Fruit fly (Drosophila melanogaster) whole organism, prepupa: Measurements from ENCODE around the gene Gr64e.

Experiments used
- Blimp-1 ChIP-seq: fragments of 200-800 bp; sonication (Bioruptor generic); optimal IDR thresholded peaks from 3 replicates; lab custom pipeline; 2017; ENCODE audit warnings: missing biosample characterization, missing genetic modification characterization, mild to moderate bottlenecking, moderate library complexity, missing genetic modification reagents
- CG10631 ChIP-seq: fragments of 200-800 bp; sonication (Bioruptor generic); optimal IDR thresholded peaks from 2 replicates; lab custom pipeline; 2016; ENCODE audit warnings: missing biosample characterization, missing genetic modification characterization
- CG10669 ChIP-seq: fragments of 200-800 bp; sonication (Bioruptor generic); optimal IDR thresholded peaks from 3 replicates; lab custom pipeline; 2018; ENCODE audit warnings: missing biosample characterization, mild to moderate bottlenecking, missing genetic modification characterization, moderate library complexity
- CG11902 ChIP-seq: fragments of 200-800 bp; sonication (Bioruptor generic); optimal IDR thresholded peaks from 3 replicates; lab custom pipeline; 2016; ENCODE audit warnings: missing biosample characterization, missing genetic modification characterization
- CG3032 ChIP-seq: fragments of 200-800 bp; optimal IDR thresholded peaks from 2 replicates; lab custom pipeline; 2019; ENCODE audit warnings: missing biosample characterization, mild to moderate bottlenecking, missing genetic modification characterization, moderate library complexity
- CG31627 ChIP-seq: fragments of 200-800 bp; sonication (Bioruptor generic); optimal IDR thresholded peaks from 3 replicates; lab custom pipeline; 2016; ENCODE audit warnings: missing biosample characterization, missing genetic modification characterization
- CG34406 ChIP-seq: fragments of 200-800 bp; sonication (Bioruptor generic); optimal IDR thresholded peaks from 3 replicates; lab custom pipeline; 2016; ENCODE audit warnings: missing biosample characterization, missing genetic modification characterization
- CG4318 ChIP-seq: fragments of 200-800 bp; sonication (Bioruptor generic); optimal IDR thresholded peaks from 3 replicates; lab custom pipeline; 2017; ENCODE audit warnings: missing biosample characterization, mild to moderate bottlenecking, missing genetic modification characterization
- CG6276 ChIP-seq: fragments of 200-800 bp; sonication (Bioruptor generic); optimal IDR thresholded peaks from 2 replicates; lab custom pipeline; 2017; ENCODE audit warnings: missing biosample characterization, mild to moderate bottlenecking, missing genetic modification characterization
- CG6792 ChIP-seq: fragments of 200-800 bp; sonication (Bioruptor generic); optimal IDR thresholded peaks from 3 replicates; lab custom pipeline; 2016; ENCODE audit warnings: missing biosample characterization, missing genetic modification characterization
- CG6808 ChIP-seq: fragments of 200-800 bp; sonication (Bioruptor generic); optimal IDR thresholded peaks from 3 replicates; lab custom pipeline; 2017; ENCODE audit warnings: missing biosample characterization, missing genetic modification characterization, mild to moderate bottlenecking, moderate library complexity, missing genetic modification reagents
- CG8632 ChIP-seq: fragments of 200-800 bp; sonication (Bioruptor generic); optimal IDR thresholded peaks from 3 replicates; lab custom pipeline; 2016; ENCODE audit warnings: missing biosample characterization, missing genetic modification characterization
- CG9139 ChIP-seq: fragments of 200-800 bp; sonication (Bioruptor generic); optimal IDR thresholded peaks from 3 replicates; lab custom pipeline; 2017; ENCODE audit warnings: missing biosample characterization, mild to moderate bottlenecking, missing genetic modification characterization
- Eip78C ChIP-seq: fragments of 200-800 bp; sonication (Bioruptor generic); peaks from one replicate; lab custom pipeline; 2016; ENCODE audit warnings: missing biosample characterization, missing genetic modification characterization
- Eip93F ChIP-seq: fragments of 200-800 bp; sonication (Bioruptor generic); optimal IDR thresholded peaks from 2 replicates; lab custom pipeline; 2016; ENCODE audit warnings: missing biosample characterization, mild to moderate bottlenecking, missing genetic modification characterization
- Ets21C ChIP-seq: fragments of 200-800 bp; sonication (Bioruptor generic); optimal IDR thresholded peaks from 3 replicates; lab custom pipeline; 2016; ENCODE audit warnings: missing biosample characterization, missing genetic modification characterization
- Gug ChIP-seq: fragments of 200-800 bp; sonication (Bioruptor generic); IDR thresholded peaks from 2 replicates; pipeline ENCODE4 v1.3.6; 2022; ENCODE audit warnings: missing biosample characterization, missing genetic modification characterization
- Lpt ChIP-seq: fragments of 200-800 bp; sonication (Bioruptor generic); optimal IDR thresholded peaks from 3 replicates; lab custom pipeline; 2016; ENCODE audit warnings: missing biosample characterization, missing genetic modification characterization
- Met ChIP-seq: fragments of 200-800 bp; sonication (Bioruptor generic); optimal IDR thresholded peaks from 3 replicates; lab custom pipeline; 2016; ENCODE audit warnings: missing biosample characterization, missing genetic modification characterization
- OdsH ChIP-seq: fragments of 200-800 bp; sonication (Bioruptor generic); optimal IDR thresholded peaks from 3 replicates; lab custom pipeline; 2016; ENCODE audit warnings: missing biosample characterization, missing genetic modification characterization
- Smox ChIP-seq: fragments of 200-800 bp; sonication (Bioruptor generic); optimal IDR thresholded peaks from 3 replicates; lab custom pipeline; 2016; ENCODE audit warnings: missing biosample characterization, missing genetic modification characterization
- Sox102F ChIP-seq: fragments of 200-800 bp; sonication (Bioruptor generic); optimal IDR thresholded peaks from 2 replicates; lab custom pipeline; 2016; ENCODE audit warnings: missing biosample characterization, mild to moderate bottlenecking, missing genetic modification characterization
- Sox14 ChIP-seq: fragments of 200-800 bp; sonication (Bioruptor generic); optimal IDR thresholded peaks from 3 replicates; lab custom pipeline; 2016; ENCODE audit warnings: missing biosample characterization, missing genetic modification characterization
- Sox15 ChIP-seq: fragments of 200-800 bp; sonication (Bioruptor generic); optimal IDR thresholded peaks from 3 replicates; lab custom pipeline; 2016; ENCODE audit warnings: missing biosample characterization, missing genetic modification characterization
- achi ChIP-seq: fragments of 200-800 bp; sonication (Bioruptor generic); optimal IDR thresholded peaks from 3 replicates; lab custom pipeline; 2016; ENCODE audit warnings: missing biosample characterization, missing genetic modification characterization
- acj6 ChIP-seq: fragments of 200-800 bp; sonication (Bioruptor generic); optimal IDR thresholded peaks from 3 replicates; lab custom pipeline; 2016; ENCODE audit warnings: missing biosample characterization, missing genetic modification characterization
- cyc ChIP-seq: fragments of 200-800 bp; sonication (Bioruptor generic); optimal IDR thresholded peaks from 3 replicates; lab custom pipeline; 2016; ENCODE audit warnings: missing biosample characterization, missing genetic modification characterization
- dac ChIP-seq: fragments of 200-800 bp; sonication (Bioruptor generic); optimal IDR thresholded peaks from 2 replicates; lab custom pipeline; 2017; ENCODE audit warnings: missing biosample characterization, mild to moderate bottlenecking, missing genetic modification characterization
- dsx ChIP-seq: fragments of 200-800 bp; optimal IDR thresholded peaks from 3 replicates; lab custom pipeline; 2019; ENCODE audit warnings: missing biosample characterization, mild to moderate bottlenecking, missing genetic modification characterization, moderate library complexity; ENCODE audit not compliant: poor library complexity, severe bottlenecking
- eg ChIP-seq: fragments of 200-800 bp; sonication (Bioruptor generic); IDR thresholded peaks from 3 replicates; pipeline ENCODE4 v1.3.6; 2022; ENCODE audit warnings: missing biosample characterization, missing genetic modification characterization
- esn ChIP-seq: fragments of 200-800 bp; sonication (Bioruptor generic); optimal IDR thresholded peaks from 2 replicates; lab custom pipeline; 2016; ENCODE audit warnings: missing biosample characterization, mild to moderate bottlenecking, missing genetic modification characterization, moderate library complexity
- fd59A ChIP-seq: fragments of 200-800 bp; sonication (Bioruptor generic); optimal IDR thresholded peaks from 2 replicates; lab custom pipeline; 2017; ENCODE audit warnings: missing biosample characterization, mild to moderate bottlenecking, missing genetic modification characterization, missing genetic modification reagents
- net ChIP-seq: fragments of 200-800 bp; sonication (Bioruptor generic); optimal IDR thresholded peaks from 3 replicates; lab custom pipeline; 2016; ENCODE audit warnings: missing biosample characterization, missing genetic modification characterization
- pdm3 ChIP-seq: fragments of 200-800 bp; sonication (Bioruptor generic); optimal IDR thresholded peaks from 3 replicates; lab custom pipeline; 2016; ENCODE audit warnings: missing biosample characterization, missing genetic modification characterization
- salr ChIP-seq, 2 experiments: fragments of 200-800 bp; sonication (Bioruptor generic); optimal IDR thresholded peaks; 3 replicates each; lab custom pipeline; 2016 to 2018; ENCODE audit warnings: missing biosample characterization in 2 of 2, missing genetic modification characterization in 2 of 2, mild to moderate bottlenecking in 1 of 2
- spab ChIP-seq: fragments of 200-800 bp; sonication (Bioruptor generic); optimal IDR thresholded peaks from 2 replicates; lab custom pipeline; 2017; ENCODE audit warnings: missing biosample characterization, mild to moderate bottlenecking, missing genetic modification characterization, missing genetic modification reagents
- ss ChIP-seq, 2 experiments: fragments of 200-800 bp; sonication (Bioruptor generic); optimal IDR thresholded peaks; 2 replicates in 1 of 2; 3 replicates in 1 of 2; lab custom pipeline; 2017 to 2018; ENCODE audit warnings: mild to moderate bottlenecking in 2 of 2, missing biosample characterization in 2 of 2, missing genetic modification characterization in 2 of 2, moderate library complexity in 1 of 2
- vri ChIP-seq: fragments of 200-800 bp; sonication (Bioruptor generic); optimal IDR thresholded peaks from 3 replicates; lab custom pipeline; 2016; ENCODE audit warnings: missing biosample characterization, mild to moderate bottlenecking, missing genetic modification characterization

The Gr64e gene

DNA sequence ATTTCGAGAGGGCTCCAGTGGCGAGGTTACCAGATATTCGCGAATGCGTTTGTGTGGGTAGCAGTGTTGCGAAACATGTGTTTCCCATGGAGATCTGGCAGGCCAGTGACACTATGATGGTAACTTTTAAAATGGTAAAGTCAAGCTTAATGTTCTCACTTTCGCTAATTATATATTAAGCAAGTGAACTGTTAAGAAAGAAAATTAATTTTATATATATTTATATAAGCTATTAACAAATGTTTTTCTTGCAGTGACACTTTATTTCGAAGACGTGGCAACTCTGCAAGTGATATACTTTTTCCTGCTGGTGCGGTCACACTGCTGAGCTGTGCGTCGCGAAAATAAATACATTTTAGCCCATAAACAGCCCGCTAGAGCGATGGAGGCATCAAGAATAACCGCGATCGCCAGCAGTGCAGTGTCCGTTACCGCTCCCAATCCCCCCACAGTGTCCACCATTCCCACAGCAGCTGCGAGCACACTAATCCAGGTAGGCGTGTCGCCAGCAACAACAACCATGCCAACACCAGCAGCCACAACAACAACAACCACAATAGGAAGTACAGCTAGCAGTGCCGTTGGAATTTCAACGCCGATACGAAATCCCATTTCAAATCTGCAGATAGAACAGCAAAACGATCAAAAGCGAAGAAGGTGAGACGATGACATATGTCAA, 8.4 kb downstream of the Gr64e start, which contains the start of the genes CG11593 and Rcd5 (continued):
- no peak for TF ChIP-seq ss (GFP tag; optimal IDR thresholded peaks at IDR 0.05; lab: Kevin White, UChicago)
- peak; percentile 24 for TF ChIP-seq CG8632 (GFP tag; lab: Kevin White, UChicago)
- TF ChIP-seq CG11902 = peak; percentile 71
- TF ChIP-seq achi (GFP tag; lab: Kevin White, UChicago) = peak; percentile 70
- no peak for TF ChIP-seq Sox102F (GFP tag; lab: Kevin White, UChicago)
- TF ChIP-seq Lpt = peak; percentile 48
- TF ChIP-seq CG4318 = peak; percentile 41
- no peak for TF ChIP-seq vri (GFP tag; lab: Kevin White, UChicago)
- TF ChIP-seq Gug (GFP tag; lab: Robert Waterston, UW) = peak; percentile 72
- peak; percentile 55 for TF ChIP-seq CG31627 (GFP tag; lab: Kevin White, UChicago)
- peak; percentile 69 for TF ChIP-seq acj6 (GFP tag; lab: Kevin White, UChicago)
- peak; percentile 21 for TF ChIP-seq Sox15 (GFP tag; lab: Kevin White, UChicago)
- TF ChIP-seq CG9139 (GFP tag; lab: Kevin White, UChicago) = no peak
- peak; percentile 80 for TF ChIP-seq CG10631 (GFP tag; lab: Kevin White, UChicago)
- TF ChIP-seq OdsH (GFP tag; lab: Kevin White, UChicago) = no peak

DNA sequence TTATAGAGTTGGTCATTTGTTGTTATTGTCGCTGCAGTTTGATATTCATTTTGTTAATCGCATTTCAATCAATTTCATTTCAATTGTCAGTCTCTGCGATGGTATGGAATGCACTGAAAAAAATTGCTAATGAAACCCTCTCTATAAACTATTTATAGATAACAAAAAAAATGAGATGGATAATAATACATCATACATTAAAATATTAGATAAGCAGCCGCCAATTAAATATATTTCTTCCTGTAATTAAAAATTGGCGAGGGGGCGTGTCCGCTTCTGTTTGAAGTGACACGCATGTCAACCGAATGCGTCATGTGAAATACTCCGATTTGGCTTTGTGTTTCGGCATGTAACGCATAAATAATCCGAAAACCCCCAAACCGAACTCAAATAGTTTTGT, 12.6 kb downstream of the Gr64e start:
- no peak for TF ChIP-seq achi (GFP tag; lab: Kevin White, UChicago)
- 0 out of 3 replicates have a peak, but pooled peaks have one; percentile 14 for TF ChIP-seq eg

DNA sequence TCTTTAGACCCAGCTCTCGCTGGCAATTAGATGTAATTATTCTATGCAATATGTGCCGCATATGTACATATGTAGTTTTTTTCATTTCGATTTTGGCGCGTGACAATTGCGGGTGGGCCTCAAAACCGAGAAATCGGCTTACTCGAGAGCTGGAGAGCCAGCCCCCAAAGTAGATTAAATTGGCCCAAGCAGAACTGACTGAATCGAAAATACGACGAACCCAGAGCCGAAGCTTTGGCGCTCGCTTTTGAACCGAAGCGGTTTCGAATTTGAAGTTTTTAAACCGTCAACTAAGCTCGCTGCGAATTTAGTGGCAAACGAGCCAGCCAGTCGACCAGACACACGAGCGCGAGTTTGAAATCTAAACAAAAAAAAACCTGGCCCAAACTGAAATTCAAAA, 14.3 kb downstream of the Gr64e start, which contains the start of gene CG1136:
TSS of gene CG1136 (plus strand) at position 308 of the 400 bp plus-strand sequence.
- TF ChIP-seq CG8632 (GFP tag; lab: Kevin White, UChicago) = no peak
- no peak for TF ChIP-seq CG31627 (GFP tag; lab: Kevin White, UChicago)
- TF ChIP-seq Blimp-1 = no peak
- TF ChIP-seq eg = 0 out of 3 replicates have a peak, but pooled peaks have one; percentile 11
- TF ChIP-seq dsx = no peak
- no peak for TF ChIP-seq Smox (GFP tag; lab: Kevin White, UChicago)

DNA sequence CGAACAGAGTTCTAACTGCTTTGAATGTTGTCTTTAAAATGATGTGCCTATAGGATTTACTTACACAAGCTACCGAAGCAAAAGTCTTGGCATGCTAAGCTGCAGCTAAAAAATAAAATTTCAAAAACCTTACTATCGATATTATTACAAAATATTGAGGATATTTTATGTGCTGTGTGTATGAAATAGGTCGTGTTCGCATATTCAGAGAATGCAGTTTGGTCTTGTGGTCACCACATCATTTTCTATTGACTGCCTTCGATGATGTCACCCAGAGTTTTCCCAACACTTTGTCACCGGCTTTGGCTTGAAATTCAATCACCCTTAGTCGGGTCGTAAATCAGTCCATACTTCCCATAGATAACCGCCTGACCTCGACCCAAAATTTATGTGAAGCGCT, 15.7 kb downstream of the Gr64e start, which contains the start of gene Dpy-30L2:
TSS of gene Dpy-30L2 (minus strand) at position 101 of the 400 bp plus-strand sequence.
- no peak for TF ChIP-seq CG9139 (GFP tag; lab: Kevin White, UChicago)
- no peak for TF ChIP-seq CG4318
- TF ChIP-seq CG10669 = no peak
- TF ChIP-seq, all 60 proteins: peak for 0

DNA sequence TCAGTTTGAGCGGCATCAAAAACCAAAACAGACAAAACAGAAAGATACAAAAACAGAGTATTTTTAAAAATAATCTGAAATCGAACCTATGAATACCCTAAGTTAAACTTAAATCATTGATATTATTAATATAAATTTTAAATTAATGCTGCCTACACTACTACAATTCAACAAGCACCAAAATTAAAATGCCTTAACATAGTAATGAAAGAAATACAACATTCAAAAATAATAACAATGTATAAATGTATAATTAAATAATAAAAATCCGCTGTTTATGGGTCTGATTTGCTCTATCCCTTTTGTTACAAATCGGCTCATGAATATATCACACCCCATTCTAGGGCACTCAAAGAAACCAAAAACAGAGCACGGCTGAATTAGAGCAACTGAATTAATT, 17.1 kb downstream of the Gr64e start:
- no peak for TF ChIP-seq salr (GFP tag; optimal IDR thresholded peaks at IDR 0.05; lab: Kevin White, UChicago)
- no peak for TF ChIP-seq cyc (GFP tag; lab: Kevin White, UChicago)
- TF ChIP-seq CG3032 = no peak
- TF ChIP-seq Eip78C (GFP tag; lab: Kevin White, UChicago) = peak; percentile 30
- TF ChIP-seq, all 60 proteins: peak for 1

DNA sequence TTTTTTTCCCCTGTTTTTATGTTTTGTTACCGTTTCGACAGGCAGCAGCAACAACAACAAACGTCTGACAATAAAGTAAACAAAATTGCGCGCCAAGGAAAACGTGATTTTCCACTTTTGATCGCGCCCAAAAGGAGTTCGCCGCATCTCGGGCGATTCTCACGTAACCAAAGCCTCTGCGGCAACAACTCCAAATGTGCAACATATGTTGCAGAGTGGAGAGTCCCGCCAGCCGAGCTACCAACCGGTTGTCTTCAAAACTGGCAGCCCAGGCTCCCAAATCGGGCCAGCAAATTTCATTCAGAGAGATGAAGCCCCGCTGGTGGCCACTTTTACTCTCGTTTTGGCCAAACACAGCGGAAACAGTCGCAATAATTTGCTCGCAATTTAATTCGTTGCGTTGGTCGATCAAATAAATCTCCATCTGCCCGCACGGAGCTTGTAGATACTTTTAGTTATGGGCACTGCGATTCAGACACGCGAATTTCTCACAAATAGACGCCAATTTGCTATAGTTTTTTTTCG, 23.6 kb downstream of the Gr64e start:
- TF ChIP-seq CG11902 (no peak), CG6808 (no peak), Eip93F (GFP tag; lab: Kevin White, UChicago) (no peak), vri (GFP tag; lab: Kevin White, UChicago) (peak; percentile 4), salr (GFP tag; optimal IDR thresholded peaks at IDR 0.05; lab: Kevin White, UChicago) (no peak), dac (GFP tag; lab: Kevin White, UChicago) (no peak), esn (GFP tag; lab: Kevin White, UChicago) (no peak), Sox102F (GFP tag; lab: Kevin White, UChicago) (no peak), Sox14 (GFP tag; lab: Kevin White, UChicago) (no peak), fd59A (GFP tag; lab: Kevin White, UChicago) (no peak), Ets21C (no peak), Blimp-1 (peak; percentile 91), net (no peak), Met (GFP tag; lab: Kevin White, UChicago) (no peak), CG8632 (GFP tag; lab: Kevin White, UChicago) (no peak), CG10669 (no peak), CG6792 (GFP tag; lab: Kevin White, UChicago) (no peak), pdm3 (GFP tag; lab: Kevin White, UChicago) (no peak), CG6276 (GFP tag; lab: Kevin White, UChicago) (no peak), CG34406 (GFP tag; lab: Kevin White, UChicago) (no peak), CG31627 (GFP tag; lab: Kevin White, UChicago) (no peak), Smox (GFP tag; lab: Kevin White, UChicago) (no peak), spab (GFP tag; lab: Kevin White, UChicago) (no peak)
